Worm (Caenorhabditis elegans) whole organism, L1 larva: ENCODE data around the gene flp-8.
A peak's percentile ranks its signal among the peaks of the same experiment; 100 is the strongest.

Experiments used
- dpl-1 ChIP-seq, 3 experiments: fragments of 150-350 bp in 2 of 3; sonication (generic microtip) in 1 of 3; optimal IDR thresholded peaks; 2 replicates each; lab custom pipeline; 2014 to 2017; ENCODE audit warnings: missing biosample characterization in 3 of 3, missing genetic modification characterization in 3 of 3, missing genetic modification reagents in 3 of 3
- elt-3 ChIP-seq, 6 experiments: fragments of 150-350 bp in 1 of 6; sonication (generic microtip); optimal IDR thresholded peaks; 2 replicates each; lab custom pipeline; 2017 to 2018; ENCODE audit warnings: missing biosample characterization in 6 of 6, missing genetic modification characterization in 6 of 6, inconsistent platforms in 1 of 6
- fos-1 ChIP-seq: fragments of 150-350 bp; optimal IDR thresholded peaks from 2 replicates; lab custom pipeline; 2014; ENCODE audit warnings: missing biosample characterization, missing genetic modification characterization
- irx-1 ChIP-seq: sonication (generic microtip); optimal IDR thresholded peaks from 2 replicates; lab custom pipeline; 2016; ENCODE audit warnings: missing genetic modification characterization, missing compliant biosample characterization
- nhr-12 ChIP-seq: sonication (generic microtip); optimal IDR thresholded peaks from 2 replicates; lab custom pipeline; 2017; ENCODE audit warnings: missing biosample characterization, missing genetic modification characterization
- nhr-77 ChIP-seq: fragments of 150-350 bp; optimal IDR thresholded peaks from 2 replicates; lab custom pipeline; 2014; ENCODE audit warnings: missing biosample characterization, missing genetic modification characterization
- sox-4 ChIP-seq: sonication (generic microtip); optimal IDR thresholded peaks from 2 replicates; lab custom pipeline; 2016; ENCODE audit warnings: missing genetic modification characterization, missing compliant biosample characterization
- unc-130 ChIP-seq: fragments of 150-350 bp; optimal IDR thresholded peaks from 2 replicates; lab custom pipeline; 2017; ENCODE audit warnings: missing biosample characterization, missing genetic modification characterization, inconsistent platforms
- ztf-11 ChIP-seq, 2 experiments: sonication (generic microtip); optimal IDR thresholded peaks; 2 replicates each; lab custom pipeline; 2016 to 2017; ENCODE audit warnings: missing genetic modification characterization in 2 of 2, missing biosample characterization in 1 of 2, missing compliant biosample characterization in 1 of 2

- TF ChIP-seq nhr-12 (tag; lab: Kevin White, UChicago) = no peak
- TF ChIP-seq nhr-77 (tag; lab: Kevin White, UChicago) = no peak
- TF ChIP-seq ztf-11 (tag; optimal IDR thresholded peaks at IDR 0.05; lab: Kevin White, UChicago) = no peak
- no peak for TF ChIP-seq irx-1 (tag; lab: Kevin White, UChicago)
- TF ChIP-seq elt-3 (tag; optimal IDR thresholded peaks at IDR 0.05; lab: Kevin White, UChicago) = peak in 2 of 6 experiments; percentile 73 to 78
- no peak for TF ChIP-seq sox-4 (tag; lab: Kevin White, UChicago)
- no peak for TF ChIP-seq fos-1
- TF ChIP-seq unc-130 = peak; percentile 66
- no peak for TF ChIP-seq dpl-1 (GFP tag; optimal IDR thresholded peaks at IDR 0.05; lab: Kevin White, UChicago)
Observed at ce11 chrX:14894380-14894779, 13.2 kb downstream of the flp-8 start.
